Worm (Caenorhabditis elegans): ENCODE results near the gene col-120.

Gene col-120

ce11 chrIV:9224825-9225224, 36.8 kb downstream of the col-120 start, which contains the start of gene C46C2.3:
TSS of gene C46C2.3 (plus strand) at chrIV:9225125.
- TF ChIP-seq nhr-84 (tag; optimal IDR thresholded peaks at IDR 0.05) (no peak), pqm-1 (tag; optimal IDR thresholded peaks at IDR 0.05) (no peak), nhr-76 (tag; optimal IDR thresholded peaks at IDR 0.05) (no peak), ceh-82 (tag; optimal IDR thresholded peaks at IDR 0.05) (no peak), dpl-1 (GFP tag; optimal IDR thresholded peaks at IDR 0.05) (no peak), ets-5 (GFP tag; IDR thresholded peaks at IDR 0.05) (no peak), ceh-63 (GFP tag; optimal IDR thresholded peaks at IDR 0.05) (no peak), nhr-19 (GFP tag; conservative IDR thresholded peaks at IDR 0.05) (no peak), snpc-4 (tag; optimal IDR thresholded peaks at IDR 0.05) (no peak), sptf-1 (tag; optimal IDR thresholded peaks at IDR 0.05) (no peak), nhr-71 (tag; optimal IDR thresholded peaks at IDR 0.05) (no peak), mab-9 (GFP tag; IDR thresholded peaks at IDR 0.05) (no peak), nhr-12 (tag; optimal IDR thresholded peaks at IDR 0.05) (no peak), fos-1 (tag; optimal IDR thresholded peaks at IDR 0.05) (no peak), dsc-1 (tag; optimal IDR thresholded peaks at IDR 0.05) (no peak), egl-13 (tag; optimal IDR thresholded peaks at IDR 0.05) (no peak), pax-3 (tag; optimal IDR thresholded peaks at IDR 0.05) (no peak), lin-13 (GFP tag; optimal IDR thresholded peaks at IDR 0.05) (no peak), efl-3 (GFP tag; optimal IDR thresholded peaks at IDR 0.05) (no peak), aly-2 (tag; optimal IDR thresholded peaks at IDR 0.05) (no peak)

- no peak for TF ChIP-seq efl-1 (optimal IDR thresholded peaks at IDR 0.05)
- peak in 1 of 2 experiments; percentile 74 for TF ChIP-seq efl-1 (GFP tag; optimal IDR thresholded peaks at IDR 0.05 in 1 of 2)
- TF ChIP-seq fos-1 (tag; optimal IDR thresholded peaks at IDR 0.05): no peak
These were observed 43.2 kb downstream of the col-120 start for ce11 chrIV:9218415-9218814.

- no peak for TF ChIP-seq mab-9 (GFP tag; IDR thresholded peaks at IDR 0.05)
- TF ChIP-seq nhr-47 (tag; optimal IDR thresholded peaks at IDR 0.05): no peak
- no peak for TF ChIP-seq skn-1 (tag; optimal IDR thresholded peaks at IDR 0.05)
These were observed 44.2 kb downstream of the col-120 start, which contains the start of gene C46C2.2 for ce11 chrIV:9217426-9217825. TSS of gene C46C2.2 (plus strand) at chrIV:9217726.

- TF ChIP-seq mef-2 (tag; optimal IDR thresholded peaks at IDR 0.05): no peak
- TF ChIP-seq elt-2 (tag; optimal IDR thresholded peaks at IDR 0.05): peak; percentile 12
- no peak for TF ChIP-seq efl-1 (optimal IDR thresholded peaks at IDR 0.05)
- peak in 1 of 2 experiments; percentile 28 for TF ChIP-seq efl-1 (GFP tag; optimal IDR thresholded peaks at IDR 0.05 in 1 of 2)
These were observed 44.6 kb downstream of the col-120 start for ce11 chrIV:9216956-9217355.

ce11 chrIV:9216437-9216836, 45.1 kb downstream of the col-120 start:
- TF ChIP-seq nhr-77 (tag; optimal IDR thresholded peaks at IDR 0.05) (no peak), alr-1 (tag; optimal IDR thresholded peaks at IDR 0.05; ENCODE audit: borderline replicate concordance) (no peak), fkh-10 (GFP tag; optimal IDR thresholded peaks at IDR 0.05) (peak; percentile 38), snpc-4 (tag; optimal IDR thresholded peaks at IDR 0.05) (no peak), fkh-8 (tag; optimal IDR thresholded peaks at IDR 0.05) (peak; percentile 50), sup-37 (GFP tag; optimal IDR thresholded peaks at IDR 0.05) (no peak), lin-13 (GFP tag; optimal IDR thresholded peaks at IDR 0.05) (no peak), efl-1 (optimal IDR thresholded peaks at IDR 0.05) (peak; percentile 55 to 62), efl-1 (GFP tag; optimal IDR thresholded peaks at IDR 0.05 in 1 of 2) (peak in 1 of 2 experiments; percentile 42), lin-35 (GFP tag; optimal IDR thresholded peaks at IDR 0.05) (peak in 1 of 2 experiments; percentile 51), rnt-1 (tag; optimal IDR thresholded peaks at IDR 0.05) (peak; percentile 36), lsy-2 (tag; optimal IDR thresholded peaks at IDR 0.05) (peak; percentile 10 to 35), swsn-7 (tag; optimal IDR thresholded peaks at IDR 0.05) (peak; percentile 55), lin-14 (GFP tag; optimal IDR thresholded peaks at IDR 0.05) (peak; percentile 92), elt-2 (tag; optimal IDR thresholded peaks at IDR 0.05) (no peak), ztf-11 (tag; optimal IDR thresholded peaks at IDR 0.05) (no peak), mep-1 (tag; optimal IDR thresholded peaks at IDR 0.05) (peak; percentile 60), lir-3 (tag; optimal IDR thresholded peaks at IDR 0.05; ENCODE audit: poor library complexity) (peak; percentile 0), mab-9 (GFP tag; IDR thresholded peaks at IDR 0.05) (peak; percentile 40; the same call in 1 of the 2 replicates), hlh-17 (GFP tag; optimal IDR thresholded peaks at IDR 0.05; ENCODE audit: borderline replicate concordance) (no peak), nhr-47 (tag; optimal IDR thresholded peaks at IDR 0.05) (peak; percentile 46), unc-98 (GFP tag; IDR thresholded peaks at IDR 0.05) (no peak), irx-1 (tag; optimal IDR thresholded peaks at IDR 0.05) (peak; percentile 24), mdl-1 (tag; optimal IDR thresholded peaks at IDR 0.05) (peak in 1 of 2 experiments; percentile 59), unc-130 (tag; optimal IDR thresholded peaks at IDR 0.05) (no peak), lin-15B (tag; optimal IDR thresholded peaks at IDR 0.05) (no peak)
